Worm (Caenorhabditis elegans) whole organism, L3 larva: Measurements from ENCODE around the gene C06A1.3.

Experiments used
- ama-1 ChIP-seq: fragments of 150-350 bp; optimal IDR thresholded peaks from 2 replicates; lab custom pipeline; 2018
- eor-1 ChIP-seq, 2 experiments: fragments of 150-350 bp; optimal IDR thresholded peaks; 2 replicates each; lab custom pipeline; 2014 to 2018; ENCODE audit warnings: missing biosample characterization in 2 of 2, missing genetic modification characterization in 2 of 2
- lin-39 ChIP-seq: fragments of 150-350 bp; optimal IDR thresholded peaks from 2 replicates; lab custom pipeline; 2018; ENCODE audit warnings: missing biosample characterization, missing genetic modification reagents, missing genetic modification characterization
- mdl-1 ChIP-seq: fragments of 150-350 bp; optimal IDR thresholded peaks from 2 replicates; lab custom pipeline; 2014; ENCODE audit warnings: missing biosample characterization, missing genetic modification characterization
- nfya-1 ChIP-seq: sonication (generic microtip); optimal IDR thresholded peaks from 2 replicates; lab custom pipeline; 2017; ENCODE audit warnings: missing genetic modification characterization, mild to moderate bottlenecking, missing compliant biosample characterization, antibody characterized with exemption, moderate library complexity; ENCODE audit not compliant: insufficient read depth
- nhr-23 ChIP-seq: fragments of 150-350 bp; optimal IDR thresholded peaks from 2 replicates; lab custom pipeline; 2014; ENCODE audit warnings: missing biosample characterization, missing genetic modification reagents, missing genetic modification characterization
- pqm-1 ChIP-seq: fragments of 150-350 bp; optimal IDR thresholded peaks from 2 replicates; lab custom pipeline; 2017; ENCODE audit warnings: missing biosample characterization, missing genetic modification characterization, inconsistent platforms
- snpc-4 ChIP-seq: fragments of 150-350 bp; optimal IDR thresholded peaks from 2 replicates; lab custom pipeline; 2014; ENCODE audit warnings: missing biosample characterization, missing genetic modification characterization
- unc-62 ChIP-seq: fragments of 150-350 bp; sonication (generic microtip); optimal IDR thresholded peaks from 4 replicates; lab custom pipeline; 2014; ENCODE audit warnings: missing biosample characterization, missing genetic modification reagents, missing genetic modification characterization
- ztf-4 ChIP-seq: fragments of 150-350 bp; optimal IDR thresholded peaks from 2 replicates; lab custom pipeline; 2014; ENCODE audit warnings: missing biosample characterization, missing genetic modification characterization

DNA sequence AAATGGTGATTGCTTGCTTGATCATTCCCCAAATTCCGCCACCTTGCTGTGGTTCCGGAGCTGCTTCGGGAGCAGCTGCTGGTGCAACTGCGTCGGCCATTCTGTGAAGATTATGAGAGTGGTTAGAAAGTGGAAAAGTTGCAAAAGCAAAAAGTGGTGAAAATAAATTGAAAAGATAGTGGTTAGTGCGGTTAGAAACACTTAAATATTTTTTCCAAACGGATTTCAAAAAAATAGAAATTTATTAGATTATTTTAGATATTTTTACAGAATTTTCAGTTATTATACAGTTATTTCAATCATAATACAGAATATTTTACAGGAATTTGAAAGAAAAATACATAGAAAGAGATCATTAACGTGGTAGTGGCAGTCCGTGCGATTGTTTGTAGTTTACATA lies 34.5 kb upstream of the C06A1.3 start, which contains the start of gene R166.2:
- TF ChIP-seq snpc-4 = no peak
- no peak for TF ChIP-seq nhr-23 (tag; lab: Kevin White, UChicago)
- no peak for TF ChIP-seq lin-39
- TF ChIP-seq ama-1 (lab: Kevin White, UChicago) = no peak
- TF ChIP-seq eor-1 (tag; optimal IDR thresholded peaks at IDR 0.05; lab: Kevin White, UChicago) = no peak
- TF ChIP-seq nfya-1 (tag; lab: Kevin White, UChicago) = no peak
- TF ChIP-seq mdl-1 (tag; lab: Kevin White, UChicago) = no peak
- no peak for TF ChIP-seq pqm-1
- no peak for TF ChIP-seq ztf-4 (tag; lab: Kevin White, UChicago)
- TF ChIP-seq unc-62 = no peak
